Fruit fly (Drosophila melanogaster): Measurements from ENCODE around the gene BomBc3.

DNA sequence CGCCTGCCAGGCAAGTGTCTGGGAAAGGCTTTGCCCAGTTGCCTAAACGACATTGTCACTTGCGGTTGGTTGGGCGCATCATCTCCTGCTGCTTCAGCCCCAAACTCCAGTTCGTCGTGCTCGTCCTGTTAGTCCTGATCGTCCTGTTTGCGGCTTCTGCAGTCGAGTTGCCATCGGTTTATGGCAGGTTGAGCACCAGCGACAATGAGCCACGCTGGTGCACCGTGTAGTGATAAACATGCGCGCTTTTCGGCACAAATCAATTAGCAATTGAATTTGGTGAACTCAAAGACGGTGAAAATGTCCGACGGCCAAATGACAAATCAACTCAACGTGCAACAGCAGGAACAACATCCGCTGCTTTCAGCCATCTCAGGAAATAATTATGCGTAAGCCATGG is 16.2 kb downstream of the BomBc3 start, which contains the start of gene CG13407:
- TF ChIP-seq CTCF (optimal IDR thresholded peaks at IDR 0.05), result no peak
- no peak for TF ChIP-seq CG8478 (optimal IDR thresholded peaks at IDR 0.05)

Measured in S2 (cell line).